Fruit fly (Drosophila melanogaster): ENCODE results near the gene CG43147.

- TF ChIP-seq CG16779 (tag; optimal IDR thresholded peaks at IDR 0.05) (no peak), vri (GFP tag; optimal IDR thresholded peaks at IDR 0.05) (no peak), cyc (GFP tag; optimal IDR thresholded peaks at IDR 0.05) (no peak), topi (GFP tag; optimal IDR thresholded peaks at IDR 0.05) (no peak), CG32006 (GFP tag; optimal IDR thresholded peaks at IDR 0.05) (no peak), Lpt (GFP tag; optimal IDR thresholded peaks at IDR 0.05) (no peak), esn (GFP tag; optimal IDR thresholded peaks at IDR 0.05) (no peak)
These were observed 45.7 kb downstream of the CG43147 start for dm6 chr3L:13254274-13254673.
